Worm (Caenorhabditis elegans): ENCODE data around the gene T26E4.2.
"Not testable (repeated sequence)": the region's sequence is repeated elsewhere in the genome, so short reads cannot be mapped to it uniquely, and the experiment has no call there.

The T26E4.2 gene

DNA sequence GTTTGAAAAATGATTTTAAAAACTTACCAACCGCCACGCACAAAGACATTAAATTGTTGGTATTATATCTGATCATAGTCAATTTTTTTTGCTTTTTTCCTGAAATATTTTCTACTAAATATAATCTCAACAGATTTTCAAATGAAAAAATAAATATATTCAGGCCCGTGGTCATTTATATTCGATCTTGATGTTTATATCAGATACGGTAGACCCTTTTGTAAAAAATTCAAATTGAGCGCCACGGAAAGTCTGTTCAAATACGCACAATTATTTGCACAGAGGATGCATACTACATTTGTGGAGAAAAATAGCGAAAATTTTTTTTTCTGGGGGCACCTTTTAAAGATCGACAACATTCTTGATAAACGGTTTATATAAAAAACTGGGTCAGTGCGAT lies 11.2 kb downstream of the T26E4.2 start, which contains the start of gene T26E4.4:
TSS of gene T26E4.4 (minus strand) at position 101 of the 400 bp plus-strand sequence.
- TF ChIP-seq nhr-237 (tag; optimal IDR thresholded peaks at IDR 0.05) (no peak), F13H6.1 (tag; optimal IDR thresholded peaks at IDR 0.05) (no peak), lin-11 (tag; optimal IDR thresholded peaks at IDR 0.05) (no peak), ZK546.5 (tag; optimal IDR thresholded peaks at IDR 0.05) (no peak), sma-3 (GFP tag; optimal IDR thresholded peaks at IDR 0.05) (no peak), dmd-4 (tag; optimal IDR thresholded peaks at IDR 0.05) (no peak), peb-1 (tag; optimal IDR thresholded peaks at IDR 0.05) (no peak), sma-9 (GFP tag; optimal IDR thresholded peaks at IDR 0.05) (no peak), sma-9 (tag; optimal IDR thresholded peaks at IDR 0.05) (no peak), aly-2 (tag; optimal IDR thresholded peaks at IDR 0.05) (no peak), elt-1 (tag; optimal IDR thresholded peaks at IDR 0.05) (no peak), lin-13 (GFP tag; optimal IDR thresholded peaks at IDR 0.05) (no peak), nhr-6 (tag; optimal IDR thresholded peaks at IDR 0.05) (no peak), zag-1 (tag; optimal IDR thresholded peaks at IDR 0.05) (no peak), nhr-77 (tag; optimal IDR thresholded peaks at IDR 0.05) (no peak), nhr-12 (tag; optimal IDR thresholded peaks at IDR 0.05) (no peak)

DNA sequence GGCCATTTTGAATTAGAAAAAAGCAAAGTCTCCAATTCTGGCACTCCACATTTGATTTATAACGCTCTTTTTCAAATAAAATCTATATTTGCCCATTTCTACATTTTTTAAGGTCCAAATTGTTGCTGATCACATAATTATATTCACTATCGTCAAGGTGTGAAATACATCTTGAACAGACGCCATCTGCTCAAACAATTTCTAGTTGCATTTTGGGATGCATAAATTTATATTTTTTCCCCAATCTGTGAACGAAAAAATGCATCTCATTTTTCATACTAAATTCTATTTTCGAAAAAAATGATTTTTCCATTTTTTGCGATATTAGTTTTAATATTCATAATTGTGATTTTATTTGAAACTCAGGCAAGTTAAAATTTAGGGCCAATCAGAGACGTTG lies 12.1 kb downstream of the T26E4.2 start, which contains the start of gene T26E4.7:
TSS of gene T26E4.7 (plus strand) at position 301 of the 400 bp plus-strand sequence.
- TF ChIP-seq fos-1 (tag; optimal IDR thresholded peaks at IDR 0.05) (no peak), skn-1 (tag; optimal IDR thresholded peaks at IDR 0.05) (no peak), sma-9 (GFP tag; optimal IDR thresholded peaks at IDR 0.05) (no peak), sma-9 (tag; optimal IDR thresholded peaks at IDR 0.05) (no peak), ztf-1 (GFP tag; conservative IDR thresholded peaks at IDR 0.05) (no peak), F13H6.1 (tag; optimal IDR thresholded peaks at IDR 0.05) (no peak)

DNA sequence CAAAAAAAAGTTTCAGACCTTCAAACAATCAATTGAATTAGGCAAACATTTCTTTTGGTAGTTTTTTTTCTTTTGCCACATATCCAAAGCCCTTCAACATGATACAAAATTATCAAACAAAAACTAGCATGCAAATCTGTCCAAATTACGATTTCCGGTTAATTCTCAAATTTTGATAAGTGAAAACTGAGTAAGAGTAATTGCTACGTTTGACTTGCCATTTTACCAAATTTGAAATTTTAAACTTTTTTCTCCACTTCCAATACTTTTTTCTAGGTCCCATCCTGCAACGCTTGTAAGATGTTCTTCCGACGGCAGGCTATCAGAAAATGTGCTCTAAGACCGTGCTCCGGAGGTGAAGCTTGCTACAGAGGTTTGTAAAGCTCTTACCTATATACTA lies 14.9 kb downstream of the T26E4.2 start, which contains the start of gene nhr-223:
TSS of gene nhr-223 (plus strand) at position 301 of the 400 bp plus-strand sequence.
- TF ChIP-seq ama-1 (optimal IDR thresholded peaks at IDR 0.05), result no peak
- no peak for TF ChIP-seq skn-1 (tag; optimal IDR thresholded peaks at IDR 0.05)
- no peak for TF ChIP-seq alr-1 (tag; optimal IDR thresholded peaks at IDR 0.05)
- TF ChIP-seq nhr-10 (tag; optimal IDR thresholded peaks at IDR 0.05), result no peak
- TF ChIP-seq nhr-21 (tag; optimal IDR thresholded peaks at IDR 0.05), result no peak
- no peak for TF ChIP-seq C34F6.9 (tag; optimal IDR thresholded peaks at IDR 0.05)
- TF ChIP-seq gmeb-1 (tag; optimal IDR thresholded peaks at IDR 0.05), result no peak
- no peak for TF ChIP-seq sem-4 (tag; optimal IDR thresholded peaks at IDR 0.05)
- no peak for TF ChIP-seq ztf-11 (tag; optimal IDR thresholded peaks at IDR 0.05)
- no peak for TF ChIP-seq nhr-6 (tag; optimal IDR thresholded peaks at IDR 0.05)
- no peak for TF ChIP-seq lin-11 (tag; optimal IDR thresholded peaks at IDR 0.05)
- TF ChIP-seq mab-5 (tag; optimal IDR thresholded peaks at IDR 0.05), result no peak
- TF ChIP-seq nhr-12 (tag; optimal IDR thresholded peaks at IDR 0.05), result no peak
- TF ChIP-seq elt-1 (tag; optimal IDR thresholded peaks at IDR 0.05), result no peak
- TF ChIP-seq lin-13 (GFP tag; optimal IDR thresholded peaks at IDR 0.05), result no peak
- no peak for TF ChIP-seq zag-1 (tag; optimal IDR thresholded peaks at IDR 0.05)

- TF ChIP-seq ceh-16 (tag; optimal IDR thresholded peaks at IDR 0.05), result no peak
Measured at ce11 chrV:15798108-15798507, 16.9 kb downstream of the T26E4.2 start, which contains the start of gene T26E4.10. Gene T26E4.10, minus strand, starts transcription at chrV:15798208.

DNA sequence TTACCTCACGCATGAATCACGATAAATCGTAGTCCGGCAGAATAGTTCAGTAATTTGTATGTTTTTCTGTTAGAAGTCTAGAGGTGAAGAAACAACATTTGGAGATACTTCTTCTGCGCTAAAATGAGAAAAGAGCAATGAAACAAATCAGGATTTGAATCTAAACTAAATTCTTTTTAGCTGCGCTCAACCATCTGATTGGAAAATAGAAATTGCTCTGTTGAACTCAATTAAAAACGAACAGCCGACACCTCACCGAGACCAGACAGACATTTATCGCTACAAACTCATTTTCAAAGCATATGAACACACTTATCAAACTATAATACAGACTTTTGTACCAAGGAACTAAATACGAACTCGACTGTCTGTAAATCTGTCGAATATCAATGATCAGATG lies 21.4 kb downstream of the T26E4.2 start, which contains the start of gene T26E4.9:
TSS of gene T26E4.9 (minus strand) at position 101 of the 400 bp plus-strand sequence.
- not testable (repeated sequence) for TF ChIP-seq fos-1, zag-1, nhr-11 (tag; optimal IDR thresholded peaks at IDR 0.05)

DNA sequence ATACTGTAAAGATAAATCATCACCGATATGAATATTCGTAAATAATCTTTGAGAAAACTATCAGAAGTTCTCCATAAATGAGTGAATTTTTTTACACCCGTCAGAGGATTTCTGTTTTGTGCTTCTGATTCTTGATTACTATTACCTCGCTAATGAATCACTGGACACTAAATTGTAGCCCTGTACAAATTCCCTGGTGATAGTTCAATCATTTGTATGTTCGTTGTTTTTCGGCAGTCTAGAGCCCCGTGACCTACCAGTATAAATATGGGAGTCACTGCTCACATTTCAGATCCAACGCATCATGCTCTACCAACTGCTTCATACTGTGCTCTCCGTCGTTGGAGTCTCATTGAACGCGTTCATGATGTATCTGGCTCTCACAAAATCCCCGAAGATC lies 21.9 kb downstream of the T26E4.2 start, which contains the start of gene srd-27:
TSS of gene srd-27 (plus strand) at position 301 of the 400 bp plus-strand sequence.
- not testable (repeated sequence) for TF ChIP-seq mab-5, nhr-23, unc-39 (tag; optimal IDR thresholded peaks at IDR 0.05)

DNA sequence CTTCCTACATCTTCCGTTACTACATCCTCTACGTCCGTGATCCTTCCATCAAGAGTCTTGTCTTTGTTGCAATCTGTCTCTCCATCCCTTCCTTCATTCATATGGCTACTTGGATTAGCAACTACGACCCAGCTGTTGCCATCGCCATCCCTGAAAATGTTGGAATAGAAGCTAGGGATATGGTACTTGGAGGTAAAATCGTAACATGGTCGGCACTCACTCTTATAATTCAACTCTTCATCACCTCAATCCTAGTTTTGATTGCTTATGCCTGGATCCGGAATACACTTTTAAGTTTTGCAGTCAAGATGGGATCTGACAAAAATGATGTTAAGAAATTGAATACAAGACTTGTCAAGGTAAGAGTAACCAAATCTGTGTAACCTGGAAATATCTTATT lies 22.6 kb downstream of the T26E4.2 start, which contains the start of gene T26E4.18:
TSS of gene T26E4.18 (minus strand) at position 101 of the 400 bp plus-strand sequence.
- TF ChIP-seq lsy-2, nhr-237, elt-3 (tag; optimal IDR thresholded peaks at IDR 0.05): not testable (repeated sequence)

Data from whole organism, L2 larva.